Fruit fly (Drosophila melanogaster): ENCODE measurements around the gene CG12268.

CG12268 gene

DNA sequence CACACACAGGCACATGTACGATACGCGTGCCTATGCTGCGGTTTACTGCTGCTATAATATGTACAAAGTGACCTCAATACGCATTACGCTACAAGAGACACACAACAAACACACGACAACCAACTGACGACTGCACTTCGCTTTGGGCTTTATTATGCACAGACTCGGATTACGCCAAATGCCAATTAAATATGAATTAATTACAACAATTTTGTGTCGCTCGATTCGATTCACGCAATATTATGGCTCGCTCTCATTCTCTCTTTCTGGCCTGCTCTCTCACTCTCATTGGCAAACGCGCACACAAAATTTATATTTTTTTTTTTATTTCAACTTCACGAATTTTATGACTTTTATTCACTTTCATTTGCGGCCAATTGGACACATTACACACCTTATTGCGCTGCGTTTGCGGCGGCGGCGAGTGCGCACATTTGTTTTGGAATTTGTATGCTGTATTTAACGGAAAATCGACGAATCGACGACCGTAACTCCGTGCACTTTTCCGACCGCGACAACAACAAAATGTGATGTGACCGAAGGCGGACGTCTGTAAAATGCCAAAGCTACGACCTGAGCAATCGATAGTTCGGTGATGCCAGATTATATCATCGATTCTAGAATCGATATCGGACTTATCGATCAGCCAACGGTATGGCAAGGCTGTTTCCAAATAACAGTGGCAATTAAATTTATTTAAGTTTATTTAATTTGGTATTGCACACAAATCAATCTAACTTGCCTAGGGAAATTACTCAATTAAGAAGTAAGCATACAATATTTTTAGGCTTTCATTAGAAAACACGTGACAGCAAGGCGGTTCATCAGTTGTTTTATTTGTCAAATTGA is 25.5 kb downstream of the CG12268 start, which contains the start of the genes sba and CG31141 (continued):
- no peak for TF ChIP-seq HLH54F (GFP tag; optimal IDR thresholded peaks at IDR 0.05)
- TF ChIP-seq CG8290 (GFP tag; optimal IDR thresholded peaks at IDR 0.05), result no peak
- peak in 1 of 2 experiments; percentile 81 for TF ChIP-seq CG8290 (tag; optimal IDR thresholded peaks at IDR 0.05)
- TF ChIP-seq CG5180 (GFP tag; optimal IDR thresholded peaks at IDR 0.05), result no peak
- TF ChIP-seq br (optimal IDR thresholded peaks at IDR 0.05), result no peak
- TF ChIP-seq CG33557 (GFP tag; optimal IDR thresholded peaks at IDR 0.05), result no peak
- peak; percentile 100 for TF ChIP-seq Dref (GFP tag; IDR thresholded peaks at IDR 0.05)
- TF ChIP-seq B-H2 (GFP tag; optimal IDR thresholded peaks at IDR 0.05), result peak; percentile 59
- no peak for TF ChIP-seq ken (GFP tag; IDR thresholded peaks at IDR 0.05)
- peak; percentile 88 for TF ChIP-seq nerfin-2 (GFP tag; IDR thresholded peaks at IDR 0.05; ENCODE audit: partially characterized antibody)
- peak; percentile 18 for TF ChIP-seq tin (GFP tag; optimal IDR thresholded peaks at IDR 0.05)
- no peak for TF ChIP-seq eve (GFP tag; optimal IDR thresholded peaks at IDR 0.05)
- TF ChIP-seq nmo (GFP tag; optimal IDR thresholded peaks at IDR 0.05), result peak; percentile 53
- TF ChIP-seq so (GFP tag; IDR thresholded peaks at IDR 0.05), result no peak
- no peak for TF ChIP-seq CG10959 (GFP tag; IDR thresholded peaks at IDR 0.05)
- peak; percentile 88 for TF ChIP-seq hb (GFP tag; IDR thresholded peaks at IDR 0.05; ENCODE audit: partially characterized antibody)
- peak; percentile 10 for TF ChIP-seq unpg (GFP tag; optimal IDR thresholded peaks at IDR 0.05)
- no peak for TF ChIP-seq Sox100B (GFP tag; optimal IDR thresholded peaks at IDR 0.05)
- TF ChIP-seq dpn (GFP tag; optimal IDR thresholded peaks at IDR 0.05), result no peak
- no peak for TF ChIP-seq CG12942 (GFP tag; optimal IDR thresholded peaks at IDR 0.05)
- TF ChIP-seq B-H1 (GFP tag; IDR thresholded peaks at IDR 0.05), result no peak
- no peak for TF ChIP-seq Mrtf (GFP tag; IDR thresholded peaks at IDR 0.05)
- TF ChIP-seq CG16863 (GFP tag; optimal IDR thresholded peaks at IDR 0.05), result no peak
- no peak for TF ChIP-seq CG1792 (GFP tag; optimal IDR thresholded peaks at IDR 0.05)
- no peak for TF ChIP-seq Bteb2 (GFP tag; optimal IDR thresholded peaks at IDR 0.05)
- no peak for TF ChIP-seq CG17802 (tag; optimal IDR thresholded peaks at IDR 0.05)
- TF ChIP-seq exex (tag; optimal IDR thresholded peaks at IDR 0.05), result peak; percentile 77
- TF ChIP-seq cato (GFP tag; optimal IDR thresholded peaks at IDR 0.05; ENCODE audit: borderline replicate concordance), result no peak
- TF ChIP-seq Sin3A (optimal IDR thresholded peaks at IDR 0.05), result peak; percentile 66
- no peak for TF ChIP-seq ssp (GFP tag; IDR thresholded peaks at IDR 0.05)
- TF ChIP-seq CG10462 (GFP tag; optimal IDR thresholded peaks at IDR 0.05), result peak; percentile 70
- no peak for TF ChIP-seq Camta (GFP tag; optimal IDR thresholded peaks at IDR 0.05)
- TF ChIP-seq CG6813 (GFP tag; optimal IDR thresholded peaks at IDR 0.05), result no peak
- TF ChIP-seq ranshi (GFP tag; IDR thresholded peaks at IDR 0.05), result no peak
- peak; percentile 48 for TF ChIP-seq Fer1 (GFP tag; optimal IDR thresholded peaks at IDR 0.05)
- no peak for TF ChIP-seq usp (GFP tag; optimal IDR thresholded peaks at IDR 0.05)
- TF ChIP-seq trem (tag; optimal IDR thresholded peaks at IDR 0.05), result peak; percentile 65
- no peak for TF ChIP-seq CG10274 (GFP tag; optimal IDR thresholded peaks at IDR 0.05)
- TF ChIP-seq Dip3 (GFP tag; optimal IDR thresholded peaks at IDR 0.05), result peak; percentile 9
- TF ChIP-seq Hmr (GFP tag; optimal IDR thresholded peaks at IDR 0.05), result peak; percentile 29
- TF ChIP-seq danr (GFP tag; IDR thresholded peaks at IDR 0.05), result no peak
- TF ChIP-seq oc (tag; optimal IDR thresholded peaks at IDR 0.05), result no peak
- TF ChIP-seq nau (GFP tag; optimal IDR thresholded peaks at IDR 0.05), result no peak
- TF ChIP-seq CG10267 (tag; optimal IDR thresholded peaks at IDR 0.05), result peak; percentile 15
- TF ChIP-seq CG7928 (GFP tag; optimal IDR thresholded peaks at IDR 0.05), result no peak
- TF ChIP-seq pfk (GFP tag; optimal IDR thresholded peaks at IDR 0.05), result no peak
- TF ChIP-seq CG15269 (tag; optimal IDR thresholded peaks at IDR 0.05), result peak; percentile 29
- TF ChIP-seq CTCF (GFP tag; optimal IDR thresholded peaks at IDR 0.05), result peak; percentile 37
- TF ChIP-seq Bgb (GFP tag; IDR thresholded peaks at IDR 0.05; ENCODE audit: partially characterized antibody), result peak; percentile 96
- peak; percentile 27 for TF ChIP-seq PHDP (tag; optimal IDR thresholded peaks at IDR 0.05)
- TF ChIP-seq sima (GFP tag; optimal IDR thresholded peaks at IDR 0.05), result no peak

Data from whole organism, embryonic.